Fruit fly (Drosophila melanogaster) whole organism, embryonic: Measurements from ENCODE around the gene foxo.
A peak's percentile ranks its signal among the peaks of the same experiment; 100 is the strongest.

Experiments
- Atf-2 ChIP-seq: fragments of 200-800 bp; sonication (Bioruptor generic); optimal IDR thresholded peaks from 2 replicates; lab custom pipeline; 2016; ENCODE audit warnings: missing biosample characterization, missing genetic modification characterization
- Atf6 ChIP-seq: fragments of 200-800 bp; sonication (Bioruptor generic); IDR thresholded peaks from 2 replicates; pipeline ENCODE4 v1.3.6; 2022; ENCODE audit warnings: missing biosample characterization, missing genetic modification characterization
- CG1024 ChIP-seq: fragments of 200-800 bp; sonication (Bioruptor generic); IDR thresholded peaks from 2 replicates; pipeline ENCODE4 v1.3.6; 2022; ENCODE audit warnings: missing biosample characterization, missing genetic modification characterization
- CG10979 ChIP-seq: fragments of 200-800 bp; sonication (Bioruptor generic); optimal IDR thresholded peaks from 2 replicates; lab custom pipeline; 2018; ENCODE audit warnings: missing biosample characterization, mild to moderate bottlenecking, missing genetic modification characterization, moderate library complexity
- CG11085 ChIP-seq: fragments of 200-800 bp; sonication (Bioruptor generic); IDR thresholded peaks from 2 replicates; pipeline ENCODE4 v1.3.6; 2022; ENCODE audit warnings: missing biosample characterization, missing genetic modification characterization
- CG12155 ChIP-seq: fragments of 200-800 bp; sonication (Bioruptor generic); optimal IDR thresholded peaks from 3 replicates; lab custom pipeline; 2016; ENCODE audit warnings: missing biosample characterization, missing genetic modification characterization
- CG12769 ChIP-seq: fragments of 200-800 bp; sonication (Bioruptor generic); optimal IDR thresholded peaks from 2 replicates; lab custom pipeline; 2019; ENCODE audit warnings: missing biosample characterization, mild to moderate bottlenecking, missing genetic modification characterization, moderate library complexity
- CG13123 ChIP-seq: fragments of 200-800 bp; sonication (Bioruptor generic); optimal IDR thresholded peaks from 2 replicates; lab custom pipeline; 2016; ENCODE audit warnings: missing biosample characterization, missing genetic modification characterization
- CG13775 ChIP-seq: fragments of 200-800 bp; sonication (Bioruptor generic); optimal IDR thresholded peaks from 3 replicates; lab custom pipeline; 2017; ENCODE audit warnings: missing biosample characterization, mild to moderate bottlenecking, missing genetic modification characterization
- CG15514 ChIP-seq: fragments of 200-800 bp; sonication (Bioruptor generic); optimal IDR thresholded peaks from 3 replicates; lab custom pipeline; 2017; ENCODE audit warnings: missing biosample characterization, missing genetic modification characterization, mild to moderate bottlenecking, moderate library complexity, missing genetic modification reagents
- CG15601 ChIP-seq: fragments of 200-800 bp; sonication (Bioruptor generic); optimal IDR thresholded peaks from 3 replicates; lab custom pipeline; 2019; ENCODE audit warnings: missing biosample characterization, mild to moderate bottlenecking, missing genetic modification characterization, moderate library complexity
- CG1603 ChIP-seq: fragments of 200-800 bp; sonication (Bioruptor generic); optimal IDR thresholded peaks from 2 replicates; lab custom pipeline; 2019; ENCODE audit warnings: missing biosample characterization, mild to moderate bottlenecking, missing genetic modification characterization, moderate library complexity
- CG17802 ChIP-seq: fragments of 200-800 bp; sonication (Bioruptor generic); optimal IDR thresholded peaks from 2 replicates; lab custom pipeline; 2018; ENCODE audit warnings: missing biosample characterization, mild to moderate bottlenecking, missing genetic modification characterization, moderate library complexity
- CG18476 ChIP-seq: fragments of 200-800 bp; sonication (Bioruptor generic); optimal IDR thresholded peaks from 2 replicates; lab custom pipeline; 2016; ENCODE audit warnings: missing biosample characterization, mild to moderate bottlenecking, missing genetic modification characterization
- CG2678 ChIP-seq: fragments of 200-800 bp; sonication (Bioruptor generic); optimal IDR thresholded peaks from 3 replicates; lab custom pipeline; 2019; ENCODE audit warnings: missing biosample characterization, mild to moderate bottlenecking, missing genetic modification characterization, moderate library complexity
- CG30020 ChIP-seq: fragments of 200-800 bp; optimal IDR thresholded peaks from 2 replicates; lab custom pipeline; 2019; ENCODE audit warnings: missing biosample characterization, mild to moderate bottlenecking, missing genetic modification characterization, moderate library complexity
- CG30431 ChIP-seq: fragments of 200-800 bp; sonication (Bioruptor generic); optimal IDR thresholded peaks from 2 replicates; lab custom pipeline; 2017; ENCODE audit warnings: missing biosample characterization, missing genetic modification characterization
- CG42726 ChIP-seq: fragments of 200-800 bp; sonication (Bioruptor generic); IDR thresholded peaks from 2 replicates; pipeline ENCODE4 v1.3.6; 2022; ENCODE audit warnings: missing biosample characterization, missing genetic modification characterization; ENCODE audit not compliant: partially characterized antibody
- CG4360 ChIP-seq: fragments of 200-800 bp; sonication (Bioruptor generic); IDR thresholded peaks from 2 replicates; pipeline ENCODE4 v1.3.6; 2022; ENCODE audit warnings: missing biosample characterization, missing genetic modification characterization
- CG6654 ChIP-seq: fragments of 200-800 bp; sonication (Bioruptor generic); optimal IDR thresholded peaks from 2 replicates; lab custom pipeline; 2017; ENCODE audit warnings: missing biosample characterization, mild to moderate bottlenecking, missing genetic modification characterization
- CG6689 ChIP-seq: fragments of 200-800 bp; sonication (Bioruptor generic); IDR thresholded peaks from 2 replicates; pipeline ENCODE4 v1.3.6; 2022; ENCODE audit warnings: missing biosample characterization, missing genetic modification characterization
- CG6765 ChIP-seq: fragments of 200-800 bp; sonication (Bioruptor generic); optimal IDR thresholded peaks from 3 replicates; lab custom pipeline; 2017; ENCODE audit warnings: missing biosample characterization, mild to moderate bottlenecking, missing genetic modification characterization
- CG8089 ChIP-seq: fragments of 200-800 bp; sonication (Bioruptor generic); optimal IDR thresholded peaks from 3 replicates; lab custom pipeline; 2016; ENCODE audit warnings: missing biosample characterization, missing genetic modification characterization
- CG9215 ChIP-seq: fragments of 200-800 bp; sonication (Bioruptor generic); IDR thresholded peaks from 2 replicates; pipeline ENCODE4 v1.3.6; 2022; ENCODE audit warnings: missing biosample characterization, missing genetic modification characterization
- CHES-1-like ChIP-seq: fragments of 200-800 bp; sonication (Bioruptor generic); optimal IDR thresholded peaks from 2 replicates; lab custom pipeline; 2016; ENCODE audit warnings: missing biosample characterization, missing genetic modification characterization
- CoRest ChIP-seq: fragments of 200-800 bp; sonication (Bioruptor generic); optimal IDR thresholded peaks from 3 replicates; lab custom pipeline; 2018; ENCODE audit warnings: missing biosample characterization, mild to moderate bottlenecking, missing genetic modification characterization, moderate library complexity
- Dll ChIP-seq: fragments of 200-800 bp; sonication (Bioruptor generic); IDR thresholded peaks from 4 replicates; pipeline ENCODE4 v1.3.6; 2022; ENCODE audit warnings: missing biosample characterization, missing genetic modification characterization; ENCODE audit not compliant: partially characterized antibody
- Doc3 ChIP-seq: fragments of 200-800 bp; sonication (Bioruptor generic); IDR thresholded peaks from 3 replicates; pipeline ENCODE4 v1.3.6; 2022; ENCODE audit warnings: missing biosample characterization, missing genetic modification characterization; ENCODE audit not compliant: partially characterized antibody
- Fer2 ChIP-seq: fragments of 200-800 bp; sonication (Bioruptor generic); optimal IDR thresholded peaks from 2 replicates; lab custom pipeline; 2018; ENCODE audit warnings: missing biosample characterization, mild to moderate bottlenecking, missing genetic modification characterization, moderate library complexity
- Fer3 ChIP-seq: fragments of 200-800 bp; sonication (Bioruptor generic); optimal IDR thresholded peaks from 2 replicates; lab custom pipeline; 2018; ENCODE audit warnings: missing biosample characterization, mild to moderate bottlenecking, missing genetic modification characterization, moderate library complexity
- HLH3B ChIP-seq: fragments of 200-800 bp; sonication (Bioruptor generic); IDR thresholded peaks from 2 replicates; pipeline ENCODE4 v1.3.6; 2022; ENCODE audit warnings: missing biosample characterization, missing genetic modification characterization
- HLH4C ChIP-seq: fragments of 200-800 bp; sonication (Bioruptor generic); IDR thresholded peaks from 3 replicates; pipeline ENCODE4 v1.3.6; 2022; ENCODE audit warnings: missing biosample characterization, missing genetic modification characterization; ENCODE audit not compliant: partially characterized antibody
- Hr3 ChIP-seq: fragments of 200-800 bp; sonication (Bioruptor generic); optimal IDR thresholded peaks from 3 replicates; lab custom pipeline; 2016; ENCODE audit warnings: missing biosample characterization, missing genetic modification characterization
- Med ChIP-seq: fragments of 200-800 bp; sonication (Bioruptor generic); peaks from one replicate; lab custom pipeline; 2016; ENCODE audit warnings: missing biosample characterization, missing genetic modification characterization, mild to moderate bottlenecking, inconsistent platforms, moderate library complexity
- NC2β ChIP-seq: fragments of 200-800 bp; sonication (Bioruptor generic); optimal IDR thresholded peaks from 2 replicates; lab custom pipeline; 2016; ENCODE audit warnings: missing biosample characterization, missing genetic modification characterization
- Nf-YA ChIP-seq: fragments of 200-800 bp; sonication (Bioruptor generic); IDR thresholded peaks from 2 replicates; pipeline ENCODE4 v1.3.6; 2022; ENCODE audit warnings: missing biosample characterization, missing genetic modification characterization
- Oaz ChIP-seq: fragments of 200-800 bp; sonication (Bioruptor generic); IDR thresholded peaks from 2 replicates; pipeline ENCODE4 v1.3.6; 2022; ENCODE audit warnings: missing biosample characterization, missing genetic modification characterization
- PHDP ChIP-seq: fragments of 200-800 bp; sonication (Bioruptor generic); optimal IDR thresholded peaks from 3 replicates; lab custom pipeline; 2018; ENCODE audit warnings: missing biosample characterization, mild to moderate bottlenecking, missing genetic modification characterization, moderate library complexity
- Sin3A ChIP-seq: fragments of >200 bp; optimal IDR thresholded peaks from 2 replicates; lab custom pipeline; 2018
- ato ChIP-seq: fragments of 200-800 bp; sonication (Bioruptor generic); IDR thresholded peaks from 2 replicates; pipeline ENCODE4 v1.3.6; 2022; ENCODE audit warnings: missing biosample characterization, missing genetic modification characterization; ENCODE audit not compliant: partially characterized antibody
- emc ChIP-seq: fragments of 200-800 bp; sonication (Bioruptor generic); optimal IDR thresholded peaks from 2 replicates; lab custom pipeline; 2016; ENCODE audit warnings: missing biosample characterization, missing genetic modification characterization
- lab ChIP-seq: fragments of 200-800 bp; sonication (Bioruptor generic); optimal IDR thresholded peaks from 3 replicates; lab custom pipeline; 2017; ENCODE audit warnings: missing biosample characterization, missing genetic modification characterization, mild to moderate bottlenecking, moderate library complexity, missing genetic modification reagents
- nmo ChIP-seq: fragments of 200-800 bp; sonication (Bioruptor generic); optimal IDR thresholded peaks from 2 replicates; lab custom pipeline; 2018; ENCODE audit warnings: missing biosample characterization, mild to moderate bottlenecking, missing genetic modification characterization, moderate library complexity
- otp ChIP-seq: fragments of 200-800 bp; sonication (Bioruptor generic); IDR thresholded peaks from 3 replicates; pipeline ENCODE4, ENCODE4 v1.3.6; 2022; ENCODE audit warnings: missing biosample characterization, missing genetic modification characterization
- peb ChIP-seq: fragments of 200-800 bp; sonication (Bioruptor generic); IDR thresholded peaks from 2 replicates; pipeline ENCODE4 v1.3.6; 2022; ENCODE audit warnings: missing biosample characterization, missing genetic modification characterization
- scrt ChIP-seq: fragments of 200-800 bp; sonication (Bioruptor generic); optimal IDR thresholded peaks from 2 replicates; lab custom pipeline; 2018; ENCODE audit warnings: missing biosample characterization, mild to moderate bottlenecking, missing genetic modification characterization, moderate library complexity
- sim ChIP-seq: fragments of 200-800 bp; sonication (Bioruptor generic); IDR thresholded peaks from 2 replicates; pipeline ENCODE4 v1.3.6; 2022; ENCODE audit warnings: missing biosample characterization, missing genetic modification characterization
- ssp ChIP-seq: fragments of 200-800 bp; sonication (Bioruptor generic); IDR thresholded peaks from 2 replicates; pipeline ENCODE4 v1.3.6; 2022; ENCODE audit warnings: missing biosample characterization, missing genetic modification characterization
- toy ChIP-seq: fragments of 200-800 bp; sonication (Bioruptor generic); IDR thresholded peaks from 2 replicates; pipeline ENCODE4 v1.3.6; 2022; ENCODE audit warnings: missing biosample characterization, missing genetic modification characterization
- ttk ChIP-seq: fragments of 200-800 bp; sonication (Bioruptor generic); IDR thresholded peaks from 2 replicates; pipeline ENCODE4 v2.1.2; 2022; ENCODE audit warnings: missing biosample characterization, missing genetic modification characterization
- wdn ChIP-seq: fragments of 200-800 bp; sonication (Bioruptor generic); IDR thresholded peaks from 2 replicates; pipeline ENCODE4 v1.3.6; 2022; ENCODE audit warnings: missing biosample characterization, missing genetic modification characterization
- yki ChIP-seq: fragments of >200 bp; optimal IDR thresholded peaks from 3 replicates; lab custom pipeline; 2018

The foxo gene

DNA sequence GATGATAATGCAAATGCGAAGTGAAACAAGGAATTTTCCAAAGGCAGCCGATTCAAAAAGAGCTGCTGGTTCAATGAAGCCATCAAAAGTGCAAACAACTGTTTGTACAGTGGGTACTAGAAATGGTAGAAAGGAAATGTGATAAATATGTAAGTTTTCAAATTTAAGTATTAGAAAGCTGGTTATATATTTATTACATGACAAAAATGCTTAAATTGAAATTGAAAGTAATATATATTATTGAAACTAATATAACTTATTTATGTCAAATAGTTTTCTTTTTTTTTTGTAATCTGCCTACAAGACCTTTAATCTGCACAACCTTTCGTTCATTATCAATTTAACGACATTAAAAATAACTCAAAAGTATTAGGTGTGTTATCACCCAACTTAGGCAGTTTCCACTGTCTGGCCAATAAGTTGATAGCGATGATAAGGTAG is 8.0 kb upstream of the foxo start (continued):
- TF ChIP-seq CG30020 (tag; lab: Kevin White, UChicago) (no peak), ssp (GFP tag; lab: Robert Waterston, UW) (no peak), Atf-2 (GFP tag; lab: Kevin White, UChicago) (no peak), CG1024 (GFP tag; lab: Robert Waterston, UW) (no peak), wdn (GFP tag; lab: Robert Waterston, UW) (no peak), nmo (GFP tag; lab: Kevin White, UChicago) (peak; percentile 22), Fer3 (peak; percentile 21), emc (GFP tag; lab: Kevin White, UChicago) (no peak), Doc3 (GFP tag; lab: Robert Waterston, UW) (no peak), Hr3 (GFP tag; lab: Kevin White, UChicago) (no peak), CG12155 (peak; percentile 9), lab (GFP tag; lab: Kevin White, UChicago) (peak; percentile 39), yki (lab: Kevin White, UChicago) (no peak), CG6654 (GFP tag; lab: Kevin White, UChicago) (no peak), CG1603 (tag; lab: Kevin White, UChicago) (no peak), CHES-1-like (GFP tag; lab: Kevin White, UChicago) (no peak), CG17802 (tag; lab: Kevin White, UChicago) (no peak), CG18476 (GFP tag; lab: Kevin White, UChicago) (no peak), CoRest (tag; lab: Kevin White, UChicago) (peak; percentile 44), PHDP (tag; lab: Kevin White, UChicago) (peak; percentile 52), otp (GFP tag; lab: Robert Waterston, UW) (no peak), CG2678 (tag; lab: Kevin White, UChicago) (peak; percentile 65), CG12769 (tag; lab: Kevin White, UChicago) (no peak), HLH4C (GFP tag; lab: Robert Waterston, UW) (no peak), CG9215 (peak; percentile 19; the same call in 1 of the 2 replicates), NC2β (GFP tag; lab: Kevin White, UChicago) (no peak), peb (GFP tag; lab: Robert Waterston, UW) (no peak), sim (GFP tag; lab: Robert Waterston, UW) (no peak), CG15514 (peak; percentile 10), Sin3A (lab: Kevin White, UChicago) (no peak), Med (GFP tag; lab: Kevin White, UChicago) (no peak), Oaz (GFP tag; lab: Robert Waterston, UW) (no peak), CG13123 (no peak), CG4360 (GFP tag; lab: Robert Waterston, UW) (no peak), Fer2 (peak; percentile 2), Nf-YA (GFP tag; lab: Robert Waterston, UW) (no peak), CG10979 (tag; lab: Kevin White, UChicago) (no peak), Dll (GFP tag; lab: Robert Waterston, UW) (no peak), HLH3B (GFP tag; lab: Robert Waterston, UW) (no peak), ttk (GFP tag; lab: Robert Waterston, UW) (no peak), toy (no peak), ato (GFP tag; lab: Robert Waterston, UW) (no peak), CG6765 (no peak), CG8089 (GFP tag; lab: Kevin White, UChicago) (no peak), CG11085 (GFP tag; lab: Robert Waterston, UW) (no peak), Atf6 (GFP tag; lab: Robert Waterston, UW) (0 out of 2 replicates have a peak, but pooled peaks have one; percentile 51), CG15601 (tag; lab: Kevin White, UChicago) (no peak), CG6689 (no peak), scrt (GFP tag; lab: Kevin White, UChicago) (no peak), CG13775 (GFP tag; lab: Kevin White, UChicago) (no peak), CG30431 (no peak), CG42726 (GFP tag; lab: Robert Waterston, UW) (no peak)
